Worm (Caenorhabditis elegans) whole organism, early embryonic: Measurements from ENCODE around the gene btbd-10.

Source experiments
- ets-7 ChIP-seq: sonication (generic microtip); optimal IDR thresholded peaks from 2 replicates; lab custom pipeline; 2016; ENCODE audit warnings: missing genotype, missing genetic modification characterization, missing compliant biosample characterization
- scrt-1 ChIP-seq: fragments of 200-800 bp; sonication (Bioruptor generic); IDR thresholded peaks from 2 replicates; pipeline ENCODE4 v1.3.6; 2022; ENCODE audit warnings: missing genetic modification characterization, missing compliant biosample characterization

ce11 chrII:4942829-4943228, 38.0 kb downstream of the btbd-10 start:
- TF ChIP-seq scrt-1 (GFP tag; lab: Robert Waterston, UW), result no peak
- TF ChIP-seq ets-7, result no peak
